In the genomic region with DNA sequence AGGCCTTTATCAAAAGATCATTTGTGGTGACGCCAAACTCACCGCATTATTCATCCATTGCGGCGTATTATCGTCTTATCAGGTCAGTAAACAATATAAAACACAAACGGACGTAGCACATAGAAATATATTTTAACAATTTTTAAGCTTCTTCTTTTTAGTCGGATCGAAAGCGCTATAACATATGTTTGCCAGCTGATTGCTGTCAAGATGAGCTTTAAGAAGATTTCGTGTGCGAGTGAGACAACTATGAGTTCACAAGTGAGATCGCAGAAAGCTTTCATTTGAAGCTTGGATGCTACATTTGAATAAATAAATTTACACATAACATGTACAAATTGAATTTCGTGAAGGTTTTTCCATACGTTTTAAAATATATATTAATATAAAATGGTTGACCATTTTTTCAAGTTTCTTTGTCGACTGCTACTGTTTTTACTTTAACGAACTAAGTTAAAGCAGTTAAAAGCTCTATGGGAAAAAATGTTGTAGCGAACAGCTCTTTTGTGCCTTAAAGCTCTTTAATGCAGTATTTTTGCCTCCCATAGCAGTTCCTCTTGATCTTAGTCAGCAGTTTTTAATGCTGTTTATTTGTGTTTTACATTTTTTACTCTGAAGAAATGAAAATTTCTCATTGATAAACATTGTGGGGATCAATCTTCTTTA, we compare ENCODE assay signal across 1 fruit fly cellular context.
TF ChIP-seq lines count a peak whose summit lies in the region.

A gene (minus strand): TSS at position 186 of the 666 bp plus-strand sequence.

TF ChIP-seq in whole organism, embryonic, 481 proteins besides CTCF, POLR2A, EP300 and RAD21 (continued from another document):
- TF ChIP-seq Sox102F (GFP tag; optimal IDR thresholded peaks at IDR 0.05; lab: Kevin White, UChicago) (no peak), CG3847 (GFP tag; IDR thresholded peaks at IDR 0.05; lab: Robert Waterston, UW) (no peak), MBD-R2 (GFP tag; IDR thresholded peaks at IDR 0.05; lab: Robert Waterston, UW) (peak; percentile 35; the same call in 1 of the 2 replicates), CG10321 (GFP tag; IDR thresholded peaks at IDR 0.05; lab: Robert Waterston, UW) (peak; percentile 81), Ada2b (GFP tag; IDR thresholded peaks at IDR 0.05; lab: Robert Waterston, UW) (no peak), lbe (GFP tag; optimal IDR thresholded peaks at IDR 0.05; lab: Kevin White, UChicago) (peak; percentile 53), Fer1 (GFP tag; optimal IDR thresholded peaks at IDR 0.05; lab: Kevin White, UChicago) (no peak), exex (tag; optimal IDR thresholded peaks at IDR 0.05; lab: Kevin White, UChicago) (no peak)
